Fruit fly (Drosophila melanogaster): Measurements from ENCODE around the gene Mfe2.

The Mfe2 gene

DNA sequence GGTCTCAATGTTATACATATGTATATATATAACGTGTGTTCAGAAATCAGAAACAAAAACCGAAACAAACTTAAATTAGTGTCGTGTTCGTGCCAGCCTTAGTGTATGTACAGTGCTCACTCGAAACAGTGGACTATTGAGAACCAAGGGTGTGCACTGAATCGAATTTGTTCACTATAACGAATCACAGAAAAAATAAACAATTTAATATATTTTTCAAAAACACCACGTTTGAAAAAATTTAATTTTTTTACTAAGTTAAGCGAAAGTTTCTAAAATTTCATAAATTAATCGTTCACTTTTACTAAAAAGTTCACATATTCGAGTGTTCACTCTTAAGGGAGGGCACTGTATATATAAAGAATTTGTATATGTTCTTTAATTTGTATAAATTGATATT, 14.4 kb downstream of the Mfe2 start:
- peak; percentile 19 for TF ChIP-seq CG17801 (GFP tag; optimal IDR thresholded peaks at IDR 0.05; ENCODE audit: partially characterized antibody)

DNA sequence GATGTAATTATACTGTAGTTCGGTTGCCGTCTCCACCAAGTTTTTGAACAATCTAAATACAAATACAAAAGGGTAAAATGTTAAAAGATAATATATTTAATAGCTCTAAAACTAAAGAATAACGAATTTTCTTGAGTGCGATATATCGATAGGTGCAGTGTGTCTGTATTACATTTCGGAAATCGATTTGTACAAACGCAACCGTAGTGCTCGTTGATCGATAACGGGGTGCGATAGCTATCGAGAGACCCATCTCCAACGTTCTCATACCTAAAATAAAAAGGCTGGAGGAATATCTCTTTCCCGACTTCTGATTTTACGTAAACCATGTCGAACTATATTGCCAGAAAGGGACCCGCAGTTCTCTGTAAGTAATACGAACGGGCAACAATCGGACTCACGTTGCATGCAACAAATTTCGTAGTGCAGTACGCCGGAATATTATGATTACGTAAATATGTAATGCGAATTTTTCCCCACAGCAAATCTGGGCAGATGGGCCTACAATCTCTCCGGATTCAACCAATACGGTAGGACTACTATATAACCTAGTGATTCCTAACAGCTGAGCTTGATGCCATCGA, 15.4 kb downstream of the Mfe2 start, which contains the start of gene UQCR-14:
TSS of gene UQCR-14 (plus strand) at position 206 of the 584 bp plus-strand sequence.
- TF ChIP-seq CG17801 (GFP tag; optimal IDR thresholded peaks at IDR 0.05; ENCODE audit: partially characterized antibody): peak; percentile 78

dm6 chrX:16288492-16288964, 17.8 kb downstream of the Mfe2 start, which contains the start of the genes CG32576 and caz:
Gene CG32576 (minus strand): TSS chrX:16288533.
Gene caz (plus strand): TSS chrX:16288810.
- TF ChIP-seq CG17801 (GFP tag; optimal IDR thresholded peaks at IDR 0.05; ENCODE audit: partially characterized antibody): peak; percentile 45

- TF ChIP-seq CG17801 (GFP tag; optimal IDR thresholded peaks at IDR 0.05; ENCODE audit: partially characterized antibody): no peak
Measured at dm6 chrX:16288999-16289398, 18.2 kb downstream of the Mfe2 start.

DNA sequence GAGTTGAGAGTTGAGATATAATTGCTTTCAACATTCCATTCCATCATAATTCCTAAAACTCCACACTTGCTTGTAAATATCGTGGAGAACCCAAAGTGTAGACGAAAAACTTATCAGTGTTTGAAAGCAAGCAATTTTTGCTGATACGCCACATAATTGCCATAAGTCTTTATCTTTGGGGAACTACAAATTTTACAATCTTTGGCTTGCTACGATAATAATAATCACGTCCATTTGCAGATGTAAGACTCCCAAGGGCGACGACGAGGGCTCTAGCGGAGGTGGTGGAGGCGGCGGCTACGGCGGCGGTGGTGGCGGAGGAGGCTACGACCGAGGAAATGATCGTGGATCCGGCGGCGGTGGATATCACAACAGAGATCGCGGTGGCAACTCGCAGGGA, 21.9 kb downstream of the Mfe2 start:
- no peak for TF ChIP-seq CG17801 (GFP tag; optimal IDR thresholded peaks at IDR 0.05; ENCODE audit: partially characterized antibody)

dm6 chrX:16296423-16297292, 25.9 kb downstream of the Mfe2 start, which contains the start of gene CG3632:
Gene CG3632 (plus strand): TSS chrX:16296671.
- TF ChIP-seq CG17801 (GFP tag; optimal IDR thresholded peaks at IDR 0.05; ENCODE audit: partially characterized antibody): peak; percentile 75

DNA sequence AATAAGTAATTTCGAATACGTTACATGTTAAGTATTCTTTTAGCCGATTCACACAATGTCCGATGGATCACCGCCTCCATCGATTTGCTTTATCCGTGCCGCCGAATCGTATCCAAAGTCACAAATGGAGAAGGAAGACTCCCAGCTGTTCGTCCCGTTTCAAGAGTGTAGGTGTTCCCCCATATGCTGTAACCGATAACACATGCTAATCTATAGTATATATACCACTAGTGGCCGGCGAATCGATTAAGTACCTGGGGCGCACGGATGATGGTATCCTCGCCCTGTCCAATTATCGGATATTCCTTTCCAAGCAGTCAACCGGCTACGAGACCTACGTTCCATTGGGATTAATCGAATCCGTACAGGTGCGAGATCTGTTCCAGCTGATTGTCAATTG, 26.9 kb downstream of the Mfe2 start, which contains the start of gene ERp44:
TSS of gene ERp44 (minus strand) at position 101 of the 400 bp plus-strand sequence.
- no peak for TF ChIP-seq CG17801 (GFP tag; optimal IDR thresholded peaks at IDR 0.05; ENCODE audit: partially characterized antibody)

DNA sequence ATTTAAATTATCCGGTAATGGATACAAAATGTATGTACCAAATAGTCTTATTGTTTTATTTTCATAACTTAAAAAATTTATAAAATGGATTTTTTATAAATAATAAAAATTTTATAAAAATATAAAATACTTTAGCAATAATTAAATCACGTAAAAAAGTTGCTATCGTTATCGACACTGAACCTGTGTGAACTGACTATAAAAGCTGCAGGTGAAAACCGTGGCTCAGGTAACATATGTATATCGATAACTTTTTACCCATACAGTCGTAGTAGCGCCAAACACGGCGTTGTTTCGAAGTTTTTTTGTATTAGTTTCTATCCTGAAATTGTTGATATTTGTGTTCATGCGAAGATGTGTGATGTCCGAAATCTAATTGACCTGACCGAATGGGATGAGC, 32.9 kb downstream of the Mfe2 start, which contains the start of gene CG3679:
TSS of gene CG3679 (plus strand) at position 235 of the 400 bp plus-strand sequence.
- no peak for TF ChIP-seq CG17801 (GFP tag; optimal IDR thresholded peaks at IDR 0.05; ENCODE audit: partially characterized antibody)

DNA sequence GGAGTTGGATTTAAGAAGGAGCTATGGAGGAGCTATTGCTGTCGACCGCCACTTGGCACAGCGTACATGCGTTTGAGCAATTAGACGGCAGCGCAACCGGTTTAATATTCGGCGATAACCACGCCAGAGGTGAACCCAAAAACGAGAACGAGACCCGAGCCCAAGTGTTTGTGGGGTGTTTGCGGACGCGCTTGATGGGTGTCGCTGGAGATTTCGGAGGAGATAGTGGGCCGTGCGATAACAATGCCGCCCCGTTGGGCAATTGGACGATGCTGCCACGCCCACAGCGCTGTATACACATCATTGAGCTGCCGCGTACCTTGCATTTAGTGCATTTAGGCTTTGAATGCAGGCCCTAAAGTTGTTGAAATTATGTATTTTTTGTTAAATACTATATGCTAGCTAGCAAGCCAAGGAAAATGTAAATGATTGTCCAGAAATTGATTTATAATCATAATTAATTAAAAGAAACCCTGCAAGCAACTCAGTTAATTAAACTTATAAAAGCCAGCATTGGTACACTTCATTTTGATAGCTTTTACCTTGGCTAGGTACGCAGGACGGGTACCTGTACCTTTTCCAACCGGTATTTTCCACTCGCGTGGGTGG, 37.7 kb downstream of the Mfe2 start, which contains the start of gene Had1:
TSS of gene Had1 (minus strand) at position 358 of the 609 bp plus-strand sequence.
- TF ChIP-seq CG17801 (GFP tag; optimal IDR thresholded peaks at IDR 0.05; ENCODE audit: partially characterized antibody): no peak

- TF ChIP-seq CG17801 (GFP tag; optimal IDR thresholded peaks at IDR 0.05; ENCODE audit: partially characterized antibody): peak; percentile 25
Measured at dm6 chrX:16308953-16309352, 38.2 kb downstream of the Mfe2 start.

DNA sequence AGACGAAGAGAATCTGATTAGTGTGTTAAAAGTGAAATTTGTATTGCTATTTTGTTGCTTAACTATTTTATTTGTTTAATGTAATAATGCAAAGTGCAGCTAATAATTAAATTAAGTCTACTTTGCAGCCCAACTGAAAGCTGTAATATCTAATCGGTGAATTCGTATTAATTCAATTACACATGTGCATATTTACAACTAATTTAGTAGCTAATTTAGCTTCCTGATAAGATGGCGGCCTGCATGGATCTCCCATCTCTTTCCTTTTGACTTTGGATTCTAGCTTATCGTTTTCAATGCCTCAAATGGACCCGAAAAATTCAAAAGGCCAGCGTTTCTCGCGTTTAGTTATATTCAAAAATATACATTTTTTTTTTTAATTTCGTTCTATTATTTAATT, 39.0 kb downstream of the Mfe2 start:
- TF ChIP-seq CG17801 (GFP tag; optimal IDR thresholded peaks at IDR 0.05; ENCODE audit: partially characterized antibody): peak; percentile 30

DNA sequence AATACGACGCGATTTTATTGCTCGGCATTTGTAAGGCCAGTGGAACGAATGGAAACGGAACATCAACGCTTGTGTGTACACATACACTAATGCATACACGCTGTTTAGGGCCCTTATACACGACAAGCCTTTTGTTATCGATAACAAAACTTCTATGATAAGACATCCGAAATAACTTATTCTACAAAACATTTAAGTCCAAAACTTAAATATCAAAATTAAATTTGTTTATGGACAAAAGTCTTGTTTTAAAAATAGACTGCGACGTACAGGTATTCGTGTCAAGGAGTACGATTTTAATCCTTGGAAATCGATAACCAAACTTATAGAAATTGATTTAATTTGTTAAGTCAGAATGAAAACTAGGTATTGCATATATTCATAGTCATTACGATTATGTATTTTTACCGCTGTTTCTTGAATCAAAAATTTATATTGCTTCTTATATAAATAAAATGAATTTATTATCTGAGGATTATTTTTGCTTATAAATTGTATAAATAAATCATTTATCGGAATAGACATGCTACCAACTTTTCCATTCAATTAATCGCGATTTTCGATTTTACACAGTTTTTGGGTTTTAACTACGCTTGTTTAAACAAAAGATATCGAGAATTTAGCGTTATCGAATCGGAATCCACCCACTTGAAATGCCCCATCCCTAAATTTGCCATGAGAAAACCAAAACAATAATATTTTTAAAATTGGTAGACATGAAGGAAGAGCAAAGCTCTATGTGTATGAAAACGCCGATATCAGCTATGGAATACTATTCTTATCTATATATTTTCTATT, 42.5 kb downstream of the Mfe2 start, which contains the start of the genes CG9915 and SWIP:
TSS of gene CG9915 (minus strand) at position 61 of the 798 bp plus-strand sequence.
TSS of gene SWIP (plus strand) at position 632 of the 798 bp plus-strand sequence.
- TF ChIP-seq CG17801 (GFP tag; optimal IDR thresholded peaks at IDR 0.05; ENCODE audit: partially characterized antibody): peak; percentile 64

DNA sequence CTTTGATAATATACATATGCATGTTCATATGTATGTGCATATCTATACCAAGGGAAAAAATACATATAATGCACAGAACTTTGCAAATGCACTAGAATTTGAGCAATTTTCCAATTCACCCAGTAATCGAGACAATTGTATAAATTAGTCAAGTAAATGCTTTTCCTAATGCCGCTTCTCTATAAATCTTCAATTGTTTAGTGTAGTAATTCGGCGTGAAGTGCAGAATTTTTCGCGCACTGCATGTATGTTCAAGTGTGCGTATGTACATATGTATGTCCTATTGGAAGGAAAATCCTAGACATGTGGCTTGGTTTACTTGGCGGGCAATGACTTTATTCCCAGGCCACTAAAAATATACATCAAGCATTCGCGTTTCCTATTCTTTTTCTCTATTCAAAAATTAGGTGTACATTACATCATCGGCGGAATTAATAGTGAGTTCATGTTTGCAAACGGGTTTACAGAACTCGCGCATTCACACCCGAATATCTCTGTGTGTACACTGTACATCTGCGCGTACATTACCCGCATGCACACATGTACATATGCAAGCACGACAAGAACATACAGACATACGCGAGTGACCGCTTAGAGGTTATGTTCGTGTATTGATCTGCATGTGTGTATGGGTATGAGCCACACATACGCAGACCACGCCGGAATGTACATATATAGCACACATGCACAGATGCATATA, 48.3 kb downstream of the Mfe2 start:
- TF ChIP-seq CG17801 (GFP tag; optimal IDR thresholded peaks at IDR 0.05; ENCODE audit: partially characterized antibody): peak; percentile 63

DNA sequence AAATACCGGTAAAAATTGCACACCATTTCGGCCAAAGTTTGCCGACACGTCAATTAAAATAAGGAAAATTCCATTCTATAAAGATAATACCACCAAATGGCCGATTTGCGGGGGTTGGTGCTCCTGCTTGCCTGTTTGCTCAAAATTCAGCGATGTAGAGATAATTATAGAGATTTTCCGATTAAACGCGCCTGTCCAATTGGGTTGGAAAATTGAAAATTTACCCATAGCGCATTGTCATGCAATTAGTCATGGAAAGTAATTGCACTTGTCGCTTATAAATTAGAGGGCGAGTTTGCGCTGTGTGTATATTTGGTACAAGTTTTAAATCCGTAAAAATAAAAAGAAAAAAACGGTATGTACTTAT, 48.8 kb downstream of the Mfe2 start:
- no peak for TF ChIP-seq CG17801 (GFP tag; optimal IDR thresholded peaks at IDR 0.05; ENCODE audit: partially characterized antibody)

Measured in ovary, adult (tissue).